Worm (Caenorhabditis elegans) whole organism, L3 larva: ENCODE measurements around the gene fic-1.

Source experiments
- R02D3.7 ChIP-seq: fragments of 150-350 bp; optimal IDR thresholded peaks from 2 replicates; lab custom pipeline; 2014; ENCODE audit warnings: missing biosample characterization, missing genetic modification characterization
- ZK546.5 ChIP-seq: sonication (generic microtip); optimal IDR thresholded peaks from 2 replicates; lab custom pipeline; 2017; ENCODE audit warnings: missing biosample characterization, missing genetic modification characterization
- aly-2 ChIP-seq: fragments of 150-350 bp; optimal IDR thresholded peaks from 2 replicates; lab custom pipeline; 2014; ENCODE audit warnings: missing biosample characterization, missing genetic modification characterization
- ama-1 ChIP-seq: fragments of 150-350 bp; optimal IDR thresholded peaks from 2 replicates; lab custom pipeline; 2018
- ceh-16 ChIP-seq: sonication (generic microtip); optimal IDR thresholded peaks from 2 replicates; lab custom pipeline; 2017; ENCODE audit warnings: missing biosample characterization, missing genetic modification characterization
- ceh-28 ChIP-seq: fragments of 150-350 bp; optimal IDR thresholded peaks from 2 replicates; lab custom pipeline; 2014; ENCODE audit warnings: missing biosample characterization, missing genetic modification reagents, missing genetic modification characterization
- ceh-82 ChIP-seq: fragments of 150-350 bp; optimal IDR thresholded peaks from 2 replicates; lab custom pipeline; 2014; ENCODE audit warnings: missing biosample characterization, missing genetic modification characterization
- ceh-9 ChIP-seq: sonication (generic microtip); optimal IDR thresholded peaks from 2 replicates; lab custom pipeline; 2018; ENCODE audit warnings: missing biosample characterization, missing genetic modification characterization
- egl-27 ChIP-seq: sonication (generic microtip); optimal IDR thresholded peaks from 4 replicates; lab custom pipeline; 2017; ENCODE audit warnings: missing biosample characterization, missing genetic modification reagents, missing genetic modification characterization
- egl-5 ChIP-seq: fragments of 150-350 bp; optimal IDR thresholded peaks from 2 replicates; lab custom pipeline; 2017; ENCODE audit warnings: missing biosample characterization, missing genetic modification reagents, missing genetic modification characterization, inconsistent platforms
- elt-1 ChIP-seq: fragments of 150-350 bp; optimal IDR thresholded peaks from 2 replicates; lab custom pipeline; 2014; ENCODE audit warnings: missing biosample characterization, missing genetic modification characterization
- elt-2 ChIP-seq: sonication (generic microtip); optimal IDR thresholded peaks from 2 replicates; lab custom pipeline; 2016; ENCODE audit warnings: missing genetic modification reagents, mild to moderate bottlenecking, missing genetic modification characterization, missing compliant biosample characterization
- eor-1 ChIP-seq, 2 experiments: fragments of 150-350 bp; optimal IDR thresholded peaks; 2 replicates each; lab custom pipeline; 2014 to 2018; ENCODE audit warnings: missing biosample characterization in 2 of 2, missing genetic modification characterization in 2 of 2
- fkh-10 ChIP-seq: sonication (generic microtip); optimal IDR thresholded peaks from 2 replicates; lab custom pipeline; 2017; ENCODE audit warnings: missing biosample characterization, missing genetic modification reagents, missing genetic modification characterization
- fkh-2 ChIP-seq: fragments of 150-350 bp; optimal IDR thresholded peaks from 2 replicates; lab custom pipeline; 2014; ENCODE audit warnings: missing biosample characterization, missing genetic modification reagents, missing genetic modification characterization
- fos-1 ChIP-seq: fragments of 150-350 bp; optimal IDR thresholded peaks from 2 replicates; lab custom pipeline; 2014; ENCODE audit warnings: missing biosample characterization, missing genetic modification characterization
- hmg-11 ChIP-seq: sonication (generic microtip); optimal IDR thresholded peaks from 2 replicates; lab custom pipeline; 2016; ENCODE audit warnings: missing genetic modification characterization, missing compliant biosample characterization
- jun-1 ChIP-seq: fragments of 150-350 bp; optimal IDR thresholded peaks from 2 replicates; lab custom pipeline; 2014; ENCODE audit warnings: missing biosample characterization, missing genetic modification reagents, missing genetic modification characterization
- lin-15B ChIP-seq: fragments of 150-350 bp; optimal IDR thresholded peaks from 2 replicates; lab custom pipeline; 2014; ENCODE audit warnings: missing biosample characterization, missing genetic modification characterization
- lin-39 ChIP-seq: fragments of 150-350 bp; optimal IDR thresholded peaks from 2 replicates; lab custom pipeline; 2018; ENCODE audit warnings: missing biosample characterization, missing genetic modification reagents, missing genetic modification characterization
- lsy-12 ChIP-seq: sonication (generic microtip); optimal IDR thresholded peaks from 2 replicates; lab custom pipeline; 2016; ENCODE audit warnings: mild to moderate bottlenecking, missing genetic modification characterization, missing compliant biosample characterization
- mdl-1 ChIP-seq: fragments of 150-350 bp; optimal IDR thresholded peaks from 2 replicates; lab custom pipeline; 2014; ENCODE audit warnings: missing biosample characterization, missing genetic modification characterization
- mml-1 ChIP-seq: fragments of 150-350 bp; sonication (generic microtip); optimal IDR thresholded peaks from 3 replicates; lab custom pipeline; 2014; ENCODE audit warnings: missing biosample characterization, missing genetic modification characterization
- nfya-1 ChIP-seq: sonication (generic microtip); optimal IDR thresholded peaks from 2 replicates; lab custom pipeline; 2017; ENCODE audit warnings: missing genetic modification characterization, mild to moderate bottlenecking, missing compliant biosample characterization, antibody characterized with exemption, moderate library complexity; ENCODE audit not compliant: insufficient read depth
- nhr-12 ChIP-seq: fragments of 150-350 bp; optimal IDR thresholded peaks from 2 replicates; lab custom pipeline; 2014; ENCODE audit warnings: missing biosample characterization, missing genetic modification characterization
- nhr-23 ChIP-seq: fragments of 150-350 bp; optimal IDR thresholded peaks from 2 replicates; lab custom pipeline; 2014; ENCODE audit warnings: missing biosample characterization, missing genetic modification reagents, missing genetic modification characterization
- nhr-25 ChIP-seq: sonication (generic microtip); optimal IDR thresholded peaks from 2 replicates; lab custom pipeline; 2017; ENCODE audit warnings: missing biosample characterization, missing genetic modification characterization
- nhr-28 ChIP-seq: fragments of 150-350 bp; optimal IDR thresholded peaks from 2 replicates; lab custom pipeline; 2014; ENCODE audit warnings: missing biosample characterization, missing genetic modification characterization
- nhr-43 ChIP-seq: sonication (generic microtip); optimal IDR thresholded peaks from 2 replicates; lab custom pipeline; 2016; ENCODE audit warnings: mild to moderate bottlenecking, missing genetic modification characterization, missing compliant biosample characterization; ENCODE audit not compliant: poor library complexity, severe bottlenecking
- nhr-67 ChIP-seq: fragments of 150-350 bp; optimal IDR thresholded peaks from 2 replicates; lab custom pipeline; 2014; ENCODE audit warnings: missing biosample characterization, missing genetic modification characterization
- nhr-76 ChIP-seq: fragments of 150-350 bp; sonication (generic microtip); optimal IDR thresholded peaks from 5 replicates; lab custom pipeline; 2014; ENCODE audit warnings: missing biosample characterization, missing genetic modification characterization
- nhr-77 ChIP-seq: fragments of 150-350 bp; optimal IDR thresholded peaks from 2 replicates; lab custom pipeline; 2014; ENCODE audit warnings: missing biosample characterization, missing genetic modification characterization
- pha-4 ChIP-seq: fragments of 150-350 bp; optimal IDR thresholded peaks from 2 replicates; lab custom pipeline; 2014; ENCODE audit warnings: missing biosample characterization, missing genetic modification reagents, missing genetic modification characterization
- pqm-1 ChIP-seq: fragments of 150-350 bp; optimal IDR thresholded peaks from 2 replicates; lab custom pipeline; 2017; ENCODE audit warnings: missing biosample characterization, missing genetic modification characterization, inconsistent platforms
- sea-2 ChIP-seq: fragments of 150-350 bp; sonication (generic microtip); optimal IDR thresholded peaks from 4 replicates; lab custom pipeline; 2014; ENCODE audit warnings: missing biosample characterization, missing genetic modification reagents, missing genetic modification characterization
- snpc-4 ChIP-seq: fragments of 150-350 bp; optimal IDR thresholded peaks from 2 replicates; lab custom pipeline; 2014; ENCODE audit warnings: missing biosample characterization, missing genetic modification characterization
- tbx-2 ChIP-seq: sonication (generic microtip); optimal IDR thresholded peaks from 2 replicates; lab custom pipeline; 2016; ENCODE audit warnings: mild to moderate bottlenecking, missing genetic modification characterization, missing compliant biosample characterization
- unc-39 ChIP-seq: sonication (generic microtip); optimal IDR thresholded peaks from 4 replicates; lab custom pipeline; 2017; ENCODE audit warnings: missing biosample characterization, missing genetic modification characterization
- unc-62 ChIP-seq: fragments of 150-350 bp; sonication (generic microtip); optimal IDR thresholded peaks from 4 replicates; lab custom pipeline; 2014; ENCODE audit warnings: missing biosample characterization, missing genetic modification reagents, missing genetic modification characterization
- zag-1 ChIP-seq: fragments of 150-350 bp; optimal IDR thresholded peaks from 2 replicates; lab custom pipeline; 2014; ENCODE audit warnings: missing biosample characterization, missing genetic modification characterization
- ztf-11 ChIP-seq: fragments of 150-350 bp; optimal IDR thresholded peaks from 2 replicates; lab custom pipeline; 2014; ENCODE audit warnings: missing biosample characterization, missing genetic modification characterization
- ztf-4 ChIP-seq: fragments of 150-350 bp; optimal IDR thresholded peaks from 2 replicates; lab custom pipeline; 2014; ENCODE audit warnings: missing biosample characterization, missing genetic modification characterization

fic-1 gene

DNA sequence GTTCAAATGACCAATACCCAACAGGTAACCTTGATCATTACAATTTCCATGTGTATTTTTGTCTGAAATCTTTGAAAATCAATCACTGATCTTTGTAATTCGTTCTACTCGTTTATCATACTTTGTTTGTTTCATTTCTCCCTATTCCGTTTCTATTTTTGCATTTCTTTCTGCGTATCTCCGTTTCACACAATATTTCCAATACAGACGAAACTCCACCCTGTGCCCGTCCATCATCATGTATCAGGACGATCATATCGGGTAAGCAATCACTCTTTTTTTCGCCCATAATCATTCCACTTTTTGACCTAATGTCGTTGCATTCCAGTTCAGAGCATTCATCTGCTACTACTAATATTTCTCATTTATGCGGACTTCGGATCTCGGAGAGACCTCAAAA lies 27.5 kb upstream of the fic-1 start, which contains the start of gene pyk-2:
pyk-2 (plus strand) TSS at position 206 of the 400 bp plus-strand sequence.
- TF ChIP-seq lin-39 (tag; lab: Kevin White, UChicago), result no peak
- TF ChIP-seq mml-1, result no peak
- TF ChIP-seq elt-2 (tag; lab: Kevin White, UChicago), result peak; percentile 79
- TF ChIP-seq ceh-16 (tag; lab: Kevin White, UChicago), result no peak
- no peak for TF ChIP-seq nhr-12
- no peak for TF ChIP-seq eor-1 (tag; optimal IDR thresholded peaks at IDR 0.05; lab: Kevin White, UChicago)
- peak; percentile 67 for TF ChIP-seq pqm-1 (tag; lab: Kevin White, UChicago)
- no peak for TF ChIP-seq fkh-2 (tag; lab: Kevin White, UChicago)
- TF ChIP-seq aly-2 (tag; lab: Kevin White, UChicago), result no peak
- TF ChIP-seq, all 47 proteins: peak for 2

- TF ChIP-seq elt-2 (tag; lab: Kevin White, UChicago) (peak; percentile 40), ceh-82 (no peak)
- TF ChIP-seq, all 47 proteins: peak for 1
These were observed 24.2 kb upstream of the fic-1 start, which contains the start of gene ZK593.2 for ce11 chrIV:10913081-10913480. TSS of gene ZK593.2 (plus strand) at chrIV:10913381.

ce11 chrIV:10915388-10915787 lies 21.9 kb upstream of the fic-1 start, which contains the start of gene ZK593.3:
TSS of gene ZK593.3 (plus strand) at chrIV:10915688.
- TF ChIP-seq fos-1 (tag; lab: Kevin White, UChicago) (no peak), pqm-1 (tag; lab: Kevin White, UChicago) (peak; percentile 5)

ce11 chrIV:10916134-10916533 lies 21.1 kb upstream of the fic-1 start:
- TF ChIP-seq fkh-10 (GFP tag; lab: Kevin White, UChicago), result no peak
- TF ChIP-seq ceh-82, result no peak
- peak; percentile 60 for TF ChIP-seq nhr-23 (tag; lab: Kevin White, UChicago)
- TF ChIP-seq unc-62 (GFP tag; lab: Kevin White, UChicago), result no peak
- TF ChIP-seq elt-1 (tag; lab: Kevin White, UChicago), result peak; percentile 91
- peak; percentile 47 for TF ChIP-seq nhr-25 (tag; lab: Kevin White, UChicago)
- TF ChIP-seq, all 47 proteins: peak for 3

DNA sequence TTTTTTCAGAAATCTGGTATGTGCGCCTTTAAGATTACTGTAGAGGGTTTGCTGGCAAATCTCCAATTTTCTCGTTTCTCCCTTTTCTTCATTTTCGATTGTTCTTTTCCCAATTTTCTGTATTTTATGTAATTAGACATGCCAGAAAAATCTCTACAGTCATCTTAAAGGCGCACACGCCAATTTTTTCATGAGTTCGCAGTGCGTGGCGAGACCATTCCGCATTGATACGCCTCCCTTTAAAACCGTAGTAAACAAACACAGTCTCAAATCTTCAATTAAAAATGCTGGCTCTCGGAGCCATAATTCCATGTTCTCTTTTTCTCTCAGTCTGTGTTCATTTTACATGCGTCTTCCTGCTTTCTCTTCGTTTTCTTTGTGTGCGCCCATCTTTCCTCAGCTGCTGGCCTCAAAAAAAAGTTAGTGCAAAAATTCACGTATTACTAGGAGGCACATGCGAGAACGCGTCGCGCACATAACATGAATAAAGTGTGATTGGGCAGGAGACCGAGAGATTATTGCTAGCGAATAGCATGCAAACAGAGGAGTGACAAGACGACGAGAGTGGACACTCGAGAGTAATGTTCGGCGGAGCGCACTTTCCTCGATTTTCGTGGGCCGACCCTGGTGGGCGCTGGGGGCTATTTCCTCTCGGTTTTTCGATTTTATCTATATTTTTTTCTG lies 18.2 kb upstream of the fic-1 start:
- TF ChIP-seq tbx-2 (tag; lab: Kevin White, UChicago), result no peak
- TF ChIP-seq ceh-82, result no peak
- TF ChIP-seq nhr-77 (tag; lab: Kevin White, UChicago), result no peak
- TF ChIP-seq sea-2, result no peak
- TF ChIP-seq mdl-1 (tag; lab: Kevin White, UChicago), result peak; percentile 65
- TF ChIP-seq ceh-9, result no peak
- TF ChIP-seq lsy-12 (tag; lab: Kevin White, UChicago), result peak; percentile 40
- peak; percentile 70 for TF ChIP-seq snpc-4 (tag; lab: Kevin White, UChicago)
- TF ChIP-seq nhr-43, result peak; percentile 2
- TF ChIP-seq lin-15B (tag; lab: Kevin White, UChicago), result peak; percentile 85
- TF ChIP-seq egl-5 (tag; lab: Kevin White, UChicago), result peak; percentile 85
- no peak for TF ChIP-seq unc-39 (tag; lab: Kevin White, UChicago)
- no peak for TF ChIP-seq eor-1 (tag; optimal IDR thresholded peaks at IDR 0.05; lab: Kevin White, UChicago)
- TF ChIP-seq aly-2 (tag; lab: Kevin White, UChicago), result no peak
- no peak for TF ChIP-seq fkh-2 (tag; lab: Kevin White, UChicago)
- TF ChIP-seq ztf-11 (tag; lab: Kevin White, UChicago), result no peak
- peak; percentile 20 for TF ChIP-seq pqm-1 (tag; lab: Kevin White, UChicago)
- peak; percentile 81 for TF ChIP-seq nhr-25 (tag; lab: Kevin White, UChicago)
- TF ChIP-seq nhr-67 (tag; lab: Kevin White, UChicago), result no peak
- TF ChIP-seq nhr-23 (tag; lab: Kevin White, UChicago), result peak; percentile 56
- no peak for TF ChIP-seq nhr-12
- no peak for TF ChIP-seq mml-1
- no peak for TF ChIP-seq ZK546.5 (tag; lab: Kevin White, UChicago)
- TF ChIP-seq pha-4 (tag; lab: Kevin White, UChicago), result peak; percentile 73
- no peak for TF ChIP-seq jun-1
- peak; percentile 60 for TF ChIP-seq ama-1 (lab: Kevin White, UChicago)
- peak; percentile 17 for TF ChIP-seq R02D3.7
- TF ChIP-seq nhr-76 (tag; lab: Kevin White, UChicago), result no peak
- TF ChIP-seq ztf-4, result no peak
- no peak for TF ChIP-seq zag-1 (tag; lab: Kevin White, UChicago)
- peak; percentile 72 for TF ChIP-seq elt-2 (tag; lab: Kevin White, UChicago)
- no peak for TF ChIP-seq ceh-16 (tag; lab: Kevin White, UChicago)
- no peak for TF ChIP-seq nhr-28
- TF ChIP-seq elt-1 (tag; lab: Kevin White, UChicago), result peak; percentile 66
- peak; percentile 83 for TF ChIP-seq nfya-1 (tag; lab: Kevin White, UChicago)
- peak; percentile 8 for TF ChIP-seq ceh-28 (tag; lab: Kevin White, UChicago)
- no peak for TF ChIP-seq egl-27 (tag; lab: Kevin White, UChicago)
- peak; percentile 61 for TF ChIP-seq fkh-10 (GFP tag; lab: Kevin White, UChicago)
- peak; percentile 90 for TF ChIP-seq hmg-11 (tag; lab: Kevin White, UChicago)
